Worm (Caenorhabditis elegans) whole organism, early embryonic: ENCODE data around the gene srbc-36.

Source experiments
- F13C5.2 ChIP-seq: sonication (generic microtip); optimal IDR thresholded peaks from 2 replicates; lab custom pipeline; 2017; ENCODE audit warnings: mild to moderate bottlenecking, missing genetic modification characterization, inconsistent platforms, missing compliant biosample characterization
- aly-1 ChIP-seq: sonication (generic microtip); optimal IDR thresholded peaks from 2 replicates; lab custom pipeline; 2016; ENCODE audit warnings: missing genetic modification characterization, missing compliant biosample characterization
- ama-1 ChIP-seq: fragments of 150-350 bp; optimal IDR thresholded peaks from 2 replicates; lab custom pipeline; 2014
- flt-1 ChIP-seq: fragments of 200-800 bp; sonication (Bioruptor generic); IDR thresholded peaks from 2 replicates; pipeline ENCODE4 v1.3.6; 2022; ENCODE audit warnings: missing genetic modification characterization, missing compliant biosample characterization
- tbx-11 ChIP-seq: fragments of 200-800 bp; sonication (Bioruptor generic); IDR thresholded peaks from 2 replicates; pipeline ENCODE4 v1.3.6; 2022; ENCODE audit warnings: missing genetic modification characterization, missing compliant biosample characterization
- tbx-37 ChIP-seq: fragments of 200-800 bp; sonication (Bioruptor generic); conservative IDR thresholded peaks from 2 replicates; pipeline ENCODE4 v1.3.6; 2022; ENCODE audit warnings: missing genetic modification reagents, missing genetic modification characterization, missing compliant biosample characterization

ce11 chrV:3475021-3475420 is 15.3 kb downstream of the srbc-36 start, which contains the start of gene oac-2:
- TF ChIP-seq ama-1 (lab: Kevin White, UChicago) (no peak), tbx-37 (GFP tag; lab: Robert Waterston, UW) (no peak), aly-1 (tag; lab: Kevin White, UChicago) (no peak), flt-1 (no peak), tbx-11 (GFP tag; lab: Robert Waterston, UW) (no peak), F13C5.2 (tag; lab: Kevin White, UChicago) (no peak)
